Fruit fly (Drosophila melanogaster): ENCODE data around the gene CG10616.

DNA sequence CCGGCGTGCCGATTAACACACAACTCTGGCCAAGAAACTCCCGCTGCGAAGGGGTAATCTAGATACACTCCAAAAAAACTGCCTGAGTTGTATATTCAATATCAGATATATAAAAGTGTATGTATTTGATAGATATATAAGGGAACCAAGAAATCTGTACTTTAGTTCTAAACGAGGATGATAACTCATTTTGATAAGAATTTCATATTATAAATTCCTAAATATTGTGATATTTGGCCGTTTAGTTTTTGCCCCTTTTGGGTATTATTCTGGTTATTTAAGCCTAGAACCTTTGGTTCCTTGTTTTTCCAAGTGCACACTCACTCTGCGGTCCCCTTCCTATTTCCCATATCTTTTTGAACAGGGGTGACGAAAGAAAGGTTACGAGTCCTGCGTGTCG is 18.0 kb upstream of the CG10616 start:
- TF ChIP-seq CG31441 (GFP tag; IDR thresholded peaks at IDR 0.05) (no peak), CkIIα-i1 (GFP tag; IDR thresholded peaks at IDR 0.05) (no peak), CG34422 (GFP tag; IDR thresholded peaks at IDR 0.05) (no peak), CG3163 (GFP tag; optimal IDR thresholded peaks at IDR 0.05) (no peak), sna (GFP tag; IDR thresholded peaks at IDR 0.05; ENCODE audit: partially characterized antibody) (no peak), ttk (GFP tag; IDR thresholded peaks at IDR 0.05) (no peak), CG9932 (GFP tag; IDR thresholded peaks at IDR 0.05) (no peak), CG3847 (GFP tag; IDR thresholded peaks at IDR 0.05) (no peak), CG8290 (GFP tag; optimal IDR thresholded peaks at IDR 0.05) (no peak), CG8290 (tag; optimal IDR thresholded peaks at IDR 0.05) (no peak), Hr39 (optimal IDR thresholded peaks at IDR 0.05) (no peak), Spps (tag; optimal IDR thresholded peaks at IDR 0.05) (no peak), lola (GFP tag; optimal IDR thresholded peaks at IDR 0.05) (peak in 1 of 3 experiments; percentile 51)
